ENCODE assay signal across 3 worm cellular contexts in genomic region chrX:6638985-6639573, ce11.
TF ChIP-seq lines count a peak whose summit lies in the region.

No protein-coding gene starts in this region.

TF ChIP-seq in whole organism, L2 larva, 48 proteins besides CTCF, POLR2A, EP300 and RAD21 (continued from another document):
- peak; percentile 48 for TF ChIP-seq blmp-1 (tag; optimal IDR thresholded peaks at IDR 0.05; lab: Kevin White, UChicago; ENCODE audit: insufficient read depth)
- no peak for TF ChIP-seq lsy-2 (tag; optimal IDR thresholded peaks at IDR 0.05; lab: Kevin White, UChicago)
- no peak for TF ChIP-seq ztf-1 (GFP tag; conservative IDR thresholded peaks at IDR 0.05; lab: Robert Waterston, UW)
- no peak for TF ChIP-seq ama-1 (optimal IDR thresholded peaks at IDR 0.05; lab: Kevin White, UChicago)
- TF ChIP-seq ztf-11 (tag; optimal IDR thresholded peaks at IDR 0.05; lab: Kevin White, UChicago) = no peak
- peak; percentile 48 for TF ChIP-seq crh-2 (tag; optimal IDR thresholded peaks at IDR 0.05; lab: Kevin White, UChicago)
- no peak for TF ChIP-seq elt-1 (tag; optimal IDR thresholded peaks at IDR 0.05; lab: Kevin White, UChicago)

TF ChIP-seq in whole organism, L3 larva, 47 proteins besides CTCF, POLR2A, EP300 and RAD21 (continued from another document):
- TF ChIP-seq nhr-12 (tag; optimal IDR thresholded peaks at IDR 0.05; lab: Kevin White, UChicago) (no peak), unc-39 (tag; optimal IDR thresholded peaks at IDR 0.05; lab: Kevin White, UChicago) (no peak)
TF ChIP-seq in whole organism, L3 larva: peak in this region for 8.

TF ChIP-seq in whole organism, L4 larva, 104 proteins besides CTCF, POLR2A, EP300 and RAD21 (continued from another document):
- TF ChIP-seq saeg-2 (GFP tag; IDR thresholded peaks at IDR 0.05; lab: Robert Waterston, UW) (no peak), fkh-10 (GFP tag; optimal IDR thresholded peaks at IDR 0.05; lab: Kevin White, UChicago) (no peak), ceh-44 (GFP tag; IDR thresholded peaks at IDR 0.05; lab: Robert Waterston, UW) (no peak), fos-1 (tag; optimal IDR thresholded peaks at IDR 0.05; lab: Kevin White, UChicago) (no peak), pqm-1 (tag; optimal IDR thresholded peaks at IDR 0.05; lab: Kevin White, UChicago) (peak; percentile 85), arid-1 (GFP tag; conservative IDR thresholded peaks at IDR 0.05; lab: Robert Waterston, UW) (no peak), zfp-2 (tag; optimal IDR thresholded peaks at IDR 0.05; lab: Kevin White, UChicago) (no peak), F26F4.8 (GFP tag; conservative IDR thresholded peaks at IDR 0.05; lab: Robert Waterston, UW) (no peak), aha-1 (tag; lab: Kevin White, UChicago) (peak; percentile 63), ces-1 (GFP tag; optimal IDR thresholded peaks at IDR 0.05; lab: Kevin White, UChicago) (no peak), hif-1 (tag; optimal IDR thresholded peaks at IDR 0.05; lab: Kevin White, UChicago) (no peak), lin-13 (GFP tag; optimal IDR thresholded peaks at IDR 0.05; lab: Kevin White, UChicago) (peak; percentile 18), spr-3 (GFP tag; optimal IDR thresholded peaks at IDR 0.05; lab: Kevin White, UChicago) (no peak), nhr-102 (tag; optimal IDR thresholded peaks at IDR 0.05; lab: Kevin White, UChicago) (peak; percentile 58), nhr-42 (GFP tag; IDR thresholded peaks at IDR 0.05; lab: Robert Waterston, UW) (no peak), zag-1 (tag; optimal IDR thresholded peaks at IDR 0.05; lab: Kevin White, UChicago) (no peak), unc-62 (GFP tag; optimal IDR thresholded peaks at IDR 0.05 in 1 of 2; lab: Kevin White, UChicago) (peak in 1 of 2 experiments; percentile 72), unc-62 (tag; optimal IDR thresholded peaks at IDR 0.05; lab: Kevin White, UChicago) (no peak), ztf-11 (tag; optimal IDR thresholded peaks at IDR 0.05; lab: Kevin White, UChicago) (no peak), rbr-2 (tag; optimal IDR thresholded peaks at IDR 0.05; lab: Kevin White, UChicago) (no peak), ceh-62 (tag; optimal IDR thresholded peaks at IDR 0.05; lab: Kevin White, UChicago) (no peak), zip-11 (GFP tag; IDR thresholded peaks at IDR 0.05; lab: Robert Waterston, UW) (no peak), tra-1 (GFP tag; IDR thresholded peaks at IDR 0.05; lab: Robert Waterston, UW) (no peak), Y5F2A.4 (GFP tag; optimal IDR thresholded peaks at IDR 0.05; lab: Kevin White, UChicago) (no peak), lir-3 (tag; optimal IDR thresholded peaks at IDR 0.05; lab: Kevin White, UChicago) (no peak), daf-16 (GFP tag; optimal IDR thresholded peaks at IDR 0.05; lab: Kevin White, UChicago) (no peak), daf-16 (tag; optimal IDR thresholded peaks at IDR 0.05; lab: Kevin White, UChicago) (peak; percentile 41), ZK337.2 (GFP tag; IDR thresholded peaks at IDR 0.05; lab: Robert Waterston, UW) (no peak), nhr-76 (tag; optimal IDR thresholded peaks at IDR 0.05; lab: Kevin White, UChicago) (no peak), nhr-11 (tag; optimal IDR thresholded peaks at IDR 0.05; lab: Kevin White, UChicago) (no peak), Y75B8A.6 (GFP tag; IDR thresholded peaks at IDR 0.05; lab: Robert Waterston, UW) (no peak), unc-39 (tag; optimal IDR thresholded peaks at IDR 0.05; lab: Kevin White, UChicago) (no peak), tag-97 (GFP tag; IDR thresholded peaks at IDR 0.05; lab: Robert Waterston, UW) (no peak), dpl-1 (GFP tag; optimal IDR thresholded peaks at IDR 0.05; lab: Kevin White, UChicago) (no peak), madf-5 (GFP tag; IDR thresholded peaks at IDR 0.05; lab: Robert Waterston, UW) (no peak), dve-1 (tag; optimal IDR thresholded peaks at IDR 0.05; lab: Kevin White, UChicago; ENCODE audit: insufficient read depth) (peak; percentile 53), cey-2 (tag; optimal IDR thresholded peaks at IDR 0.05; lab: Kevin White, UChicago; ENCODE audit: borderline replicate concordance, insufficient read depth) (no peak), mes-2 (tag; optimal IDR thresholded peaks at IDR 0.05; lab: Kevin White, UChicago; ENCODE audit: poor library complexity, severe bottlenecking) (no peak), ztf-7 (tag; optimal IDR thresholded peaks at IDR 0.05; lab: Kevin White, UChicago) (no peak), ceh-20 (GFP tag; IDR thresholded peaks at IDR 0.05; lab: Robert Waterston, UW) (no peak), nhr-28 (tag; optimal IDR thresholded peaks at IDR 0.05; lab: Kevin White, UChicago) (peak; percentile 94), zfp-3 (GFP tag; conservative IDR thresholded peaks at IDR 0.05; lab: Robert Waterston, UW) (no peak), D1046.2 (GFP tag; IDR thresholded peaks at IDR 0.05; lab: Robert Waterston, UW) (no peak), php-3 (GFP tag; IDR thresholded peaks at IDR 0.05; lab: Robert Waterston, UW) (no peak), mxl-2 (GFP tag; conservative IDR thresholded peaks at IDR 0.05; lab: Robert Waterston, UW) (no peak), F10B5.3 (tag; optimal IDR thresholded peaks at IDR 0.05; lab: Kevin White, UChicago) (no peak), F49E8.2 (tag; optimal IDR thresholded peaks at IDR 0.05; lab: Kevin White, UChicago; ENCODE audit: borderline replicate concordance) (no peak), sdz-12 (GFP tag; optimal IDR thresholded peaks at IDR 0.05; lab: Kevin White, UChicago) (no peak), nhr-25 (tag; optimal IDR thresholded peaks at IDR 0.05; lab: Kevin White, UChicago; ENCODE audit: borderline replicate concordance, insufficient read depth) (peak; percentile 41), F37D6.2 (tag; optimal IDR thresholded peaks at IDR 0.05; lab: Kevin White, UChicago) (no peak), nhr-10 (tag; optimal IDR thresholded peaks at IDR 0.05; lab: Kevin White, UChicago) (no peak), ama-1 (optimal IDR thresholded peaks at IDR 0.05; lab: Kevin White, UChicago) (no peak), T20F7.1 (GFP tag; optimal IDR thresholded peaks at IDR 0.05; lab: Kevin White, UChicago) (no peak), egl-43 (GFP tag; IDR thresholded peaks at IDR 0.05; lab: Robert Waterston, UW) (no peak), ZK546.5 (tag; optimal IDR thresholded peaks at IDR 0.05; lab: Kevin White, UChicago) (no peak), nhr-77 (tag; optimal IDR thresholded peaks at IDR 0.05; lab: Kevin White, UChicago) (peak; percentile 22), madf-9 (GFP tag; conservative IDR thresholded peaks at IDR 0.05; lab: Robert Waterston, UW) (no peak), ceh-82 (tag; optimal IDR thresholded peaks at IDR 0.05; lab: Kevin White, UChicago) (no peak), unc-130 (GFP tag; optimal IDR thresholded peaks at IDR 0.05; lab: Kevin White, UChicago) (no peak), mxl-3 (GFP tag; optimal IDR thresholded peaks at IDR 0.05; lab: Kevin White, UChicago) (peak; percentile 71), Y48G9A.11 (GFP tag; IDR thresholded peaks at IDR 0.05; lab: Robert Waterston, UW) (no peak), nhr-48 (tag; optimal IDR thresholded peaks at IDR 0.05; lab: Kevin White, UChicago) (peak; percentile 4), hlh-11 (tag; optimal IDR thresholded peaks at IDR 0.05; lab: Kevin White, UChicago) (peak; percentile 76), daf-19 (GFP tag; conservative IDR thresholded peaks at IDR 0.05; lab: Robert Waterston, UW) (no peak), lin-39 (tag; optimal IDR thresholded peaks at IDR 0.05; lab: Kevin White, UChicago) (no peak), daf-8 (GFP tag; IDR thresholded peaks at IDR 0.05; lab: Robert Waterston, UW) (no peak), duxl-1 (tag; optimal IDR thresholded peaks at IDR 0.05; lab: Kevin White, UChicago; ENCODE audit: poor library complexity) (no peak), set-16 (GFP tag; IDR thresholded peaks at IDR 0.05; lab: Robert Waterston, UW) (no peak), mdt-29 (GFP tag; IDR thresholded peaks at IDR 0.05; lab: Robert Waterston, UW) (no peak), nhr-6 (tag; optimal IDR thresholded peaks at IDR 0.05; lab: Kevin White, UChicago) (no peak), lsy-2 (tag; optimal IDR thresholded peaks at IDR 0.05; lab: Kevin White, UChicago) (no peak), snpc-1.2 (GFP tag; IDR thresholded peaks at IDR 0.05; lab: Robert Waterston, UW) (no peak), nhr-237 (tag; optimal IDR thresholded peaks at IDR 0.05; lab: Kevin White, UChicago) (no peak), T26A8.4 (GFP tag; IDR thresholded peaks at IDR 0.05; lab: Robert Waterston, UW) (no peak), snpc-4 (tag; optimal IDR thresholded peaks at IDR 0.05; lab: Kevin White, UChicago) (no peak), mep-1 (tag; optimal IDR thresholded peaks at IDR 0.05; lab: Kevin White, UChicago) (peak; percentile 42), ceh-28 (tag; optimal IDR thresholded peaks at IDR 0.05; lab: Kevin White, UChicago) (no peak), R02D3.7 (tag; optimal IDR thresholded peaks at IDR 0.05; lab: Kevin White, UChicago) (no peak), zip-2 (tag; optimal IDR thresholded peaks at IDR 0.05; lab: Kevin White, UChicago) (no peak), F44E2.7 (GFP tag; IDR thresholded peaks at IDR 0.05; lab: Robert Waterston, UW) (no peak), ctbp-1 (GFP tag; IDR thresholded peaks at IDR 0.05; lab: Robert Waterston, UW) (no peak), lin-15B (tag; optimal IDR thresholded peaks at IDR 0.05; lab: Kevin White, UChicago) (no peak), spr-1 (tag; optimal IDR thresholded peaks at IDR 0.05; lab: Kevin White, UChicago) (no peak), dmd-8 (GFP tag; IDR thresholded peaks at IDR 0.05; lab: Robert Waterston, UW) (no peak)
